Worm (Caenorhabditis elegans): ENCODE data around the gene W04H10.1.

ce11 chrII:580189-580643, 28.6 kb upstream of the W04H10.1 start, which contains the start of the genes cdc-37 and W08F4.3:
- no peak for TF ChIP-seq zip-5 (tag; optimal IDR thresholded peaks at IDR 0.05)
- TF ChIP-seq nhr-11 (tag; optimal IDR thresholded peaks at IDR 0.05) = no peak
- no peak for TF ChIP-seq fkh-10 (GFP tag; optimal IDR thresholded peaks at IDR 0.05)
